Worm (Caenorhabditis elegans) whole organism, young adult: ENCODE data around the gene C13B4.1.
A peak's percentile ranks its signal among the peaks of the same experiment; 100 is the strongest.

Experiments used
- B0261.1 ChIP-seq: sonication (generic microtip); optimal IDR thresholded peaks from 2 replicates; lab custom pipeline; 2016; ENCODE audit warnings: mild to moderate bottlenecking, missing genetic modification characterization, moderate library complexity, missing compliant biosample characterization
- C17E4.6 ChIP-seq: fragments of 200-800 bp; sonication (Bioruptor generic); IDR thresholded peaks from 2 replicates; pipeline ENCODE4 v1.3.6; 2022; ENCODE audit warnings: missing genetic modification reagents, missing genetic modification characterization, missing compliant biosample characterization
- F22D6.2 ChIP-seq: sonication (generic microtip); optimal IDR thresholded peaks from 2 replicates; lab custom pipeline; 2016; ENCODE audit warnings: mild to moderate bottlenecking, missing genetic modification characterization, missing compliant biosample characterization
- F37B4.10 ChIP-seq: fragments of 200-800 bp; sonication (Bioruptor generic); IDR thresholded peaks from 2 replicates; pipeline ENCODE4 v1.3.6; 2022; ENCODE audit warnings: missing genetic modification characterization, missing compliant biosample characterization
- F39B2.1 ChIP-seq: fragments of 200-800 bp; sonication (Bioruptor generic); IDR thresholded peaks from 2 replicates; pipeline ENCODE4 v1.3.6; 2022; ENCODE audit warnings: missing genetic modification reagents, missing genetic modification characterization, missing compliant biosample characterization
- F55B11.4 ChIP-seq: sonication (generic microtip); optimal IDR thresholded peaks from 2 replicates; lab custom pipeline; 2016; ENCODE audit warnings: missing compliant biosample characterization, missing genetic modification characterization, borderline replicate concordance; ENCODE audit not compliant: insufficient read depth
- T07F8.4 ChIP-seq: sonication (generic microtip); optimal IDR thresholded peaks from 2 replicates; lab custom pipeline; 2016; ENCODE audit warnings: mild to moderate bottlenecking, missing genetic modification characterization, moderate library complexity, missing compliant biosample characterization
- Y53G8AR.9 ChIP-seq: fragments of 200-800 bp; sonication (Bioruptor generic); conservative IDR thresholded peaks from 2 replicates; pipeline ENCODE4 v1.3.6; 2022; ENCODE audit warnings: missing genetic modification reagents, missing genetic modification characterization, missing compliant biosample characterization
- Y56A3A.18 ChIP-seq: fragments of 200-800 bp; sonication (Bioruptor generic); IDR thresholded peaks from 2 replicates; pipeline ENCODE4 v1.3.6; 2022; ENCODE audit warnings: missing genetic modification reagents, missing genetic modification characterization, missing compliant biosample characterization
- Y67H2A.10 ChIP-seq: fragments of 200-800 bp; sonication (Bioruptor generic); conservative IDR thresholded peaks from 2 replicates; pipeline ENCODE4 v1.3.6; 2022; ENCODE audit warnings: missing genetic modification reagents, missing genetic modification characterization, missing compliant biosample characterization
- Y95B8A.8 ChIP-seq: fragments of 200-800 bp; sonication (Bioruptor generic); IDR thresholded peaks from 2 replicates; pipeline ENCODE4 v1.3.6; 2022; ENCODE audit warnings: missing genetic modification reagents, missing genetic modification characterization, missing compliant biosample characterization
- akir-1 ChIP-seq: fragments of 200-800 bp; sonication (Bioruptor generic); optimal IDR thresholded peaks from 2 replicates; lab custom pipeline; 2018; ENCODE audit warnings: mild to moderate bottlenecking, missing genetic modification characterization, moderate library complexity, missing compliant biosample characterization
- athp-1 ChIP-seq: sonication (generic microtip); optimal IDR thresholded peaks from 2 replicates; lab custom pipeline; 2017; ENCODE audit warnings: mild to moderate bottlenecking, missing genetic modification characterization, missing compliant biosample characterization
- attf-5 ChIP-seq: fragments of 200-800 bp; sonication (Bioruptor generic); optimal IDR thresholded peaks from 2 replicates; lab custom pipeline; 2018; ENCODE audit warnings: mild to moderate bottlenecking, missing genetic modification characterization, missing compliant biosample characterization
- bed-1 ChIP-seq: fragments of 200-800 bp; sonication (Bioruptor generic); IDR thresholded peaks from 2 replicates; pipeline ENCODE4 v1.3.6; 2022; ENCODE audit warnings: missing genetic modification reagents, missing genetic modification characterization, missing compliant biosample characterization
- bed-2 ChIP-seq: fragments of 200-800 bp; sonication (Bioruptor generic); IDR thresholded peaks from 2 replicates; pipeline ENCODE4 v1.3.6; 2022; ENCODE audit warnings: missing genetic modification reagents, missing genetic modification characterization, missing compliant biosample characterization
- cebp-2 ChIP-seq: fragments of 200-800 bp; sonication (Bioruptor generic); IDR thresholded peaks from 2 replicates; pipeline ENCODE4 v1.3.6; 2022; ENCODE audit warnings: missing genetic modification characterization, missing compliant biosample characterization
- ceh-79 ChIP-seq: sonication (generic microtip); optimal IDR thresholded peaks from 2 replicates; lab custom pipeline; 2017; ENCODE audit warnings: mild to moderate bottlenecking, missing genetic modification characterization, missing compliant biosample characterization
- chd-7 ChIP-seq: sonication (generic microtip); optimal IDR thresholded peaks from 2 replicates; lab custom pipeline; 2016; ENCODE audit warnings: mild to moderate bottlenecking, missing genetic modification characterization, moderate library complexity, missing compliant biosample characterization
- dox-1 ChIP-seq: fragments of 200-800 bp; sonication (Bioruptor generic); IDR thresholded peaks from 2 replicates; pipeline ENCODE4 v1.3.6; 2022; ENCODE audit warnings: missing genetic modification reagents, missing genetic modification characterization, missing compliant biosample characterization
- dpff-1 ChIP-seq: sonication (generic microtip); optimal IDR thresholded peaks from 2 replicates; lab custom pipeline; 2017; ENCODE audit warnings: mild to moderate bottlenecking, missing genetic modification characterization, missing compliant biosample characterization
- dpl-1 ChIP-seq: fragments of 150-350 bp; optimal IDR thresholded peaks from 2 replicates; lab custom pipeline; 2014; ENCODE audit warnings: missing biosample characterization, missing genetic modification reagents, missing genetic modification characterization
- efl-1 ChIP-seq: fragments of 150-350 bp; optimal IDR thresholded peaks from 2 replicates; lab custom pipeline; 2014; ENCODE audit warnings: missing biosample characterization, missing genetic modification reagents, missing genetic modification characterization
- egl-18 ChIP-seq: fragments of 200-800 bp; sonication (Bioruptor generic); IDR thresholded peaks from 2 replicates; pipeline ENCODE4 v1.3.6; 2022; ENCODE audit warnings: missing genetic modification reagents, missing genetic modification characterization, missing compliant biosample characterization
- egl-44 ChIP-seq: fragments of 200-800 bp; sonication (Bioruptor generic); IDR thresholded peaks from 2 replicates; pipeline ENCODE4 v1.3.6; 2022; ENCODE audit warnings: missing genetic modification reagents, missing genetic modification characterization, missing compliant biosample characterization
- ekl-4 ChIP-seq: fragments of 200-800 bp; sonication (Bioruptor generic); IDR thresholded peaks from 2 replicates; pipeline ENCODE4 v1.3.6; 2022; ENCODE audit warnings: missing genetic modification reagents, missing genetic modification characterization, missing compliant biosample characterization
- gei-17 ChIP-seq: fragments of 200-800 bp; sonication (Bioruptor generic); optimal IDR thresholded peaks from 2 replicates; lab custom pipeline; 2018; ENCODE audit warnings: mild to moderate bottlenecking, missing genetic modification characterization, missing compliant biosample characterization
- hrde-1 ChIP-seq: sonication (generic microtip); optimal IDR thresholded peaks from 2 replicates; lab custom pipeline; 2016; ENCODE audit warnings: missing genetic modification characterization, mild to moderate bottlenecking, missing compliant biosample characterization, moderate library complexity, missing genotype, missing genetic modification reagents, borderline replicate concordance
- let-607 ChIP-seq, 2 experiments: fragments of 200-800 bp in 1 of 2; sonication (Bioruptor generic) in 1 of 2; sonication (generic microtip) in 1 of 2; optimal IDR thresholded peaks; 2 replicates each; lab custom pipeline; 2016 to 2018; ENCODE audit warnings: mild to moderate bottlenecking in 2 of 2, missing compliant biosample characterization in 2 of 2, missing genetic modification characterization in 2 of 2, moderate library complexity in 2 of 2, missing genotype in 1 of 2
- lin-26 ChIP-seq: fragments of 200-800 bp; sonication (Bioruptor generic); IDR thresholded peaks from 2 replicates; pipeline ENCODE4 v1.3.6; 2022; ENCODE audit warnings: missing genetic modification reagents, missing genetic modification characterization, missing compliant biosample characterization
- lin-35 ChIP-seq, 3 experiments: fragments of 150-350 bp in 2 of 3; sonication (generic microtip) in 1 of 3; optimal IDR thresholded peaks; 2 replicates each; lab custom pipeline; 2014 to 2018; ENCODE audit warnings: missing biosample characterization in 3 of 3, missing genetic modification characterization in 3 of 3, missing genetic modification reagents in 3 of 3
- lin-40 ChIP-seq: sonication (generic microtip); optimal IDR thresholded peaks from 2 replicates; lab custom pipeline; 2016; ENCODE audit warnings: missing genetic modification characterization, mild to moderate bottlenecking, missing compliant biosample characterization, missing genotype, missing genetic modification reagents
- lir-1 ChIP-seq: fragments of 200-800 bp; sonication (Bioruptor generic); conservative IDR thresholded peaks from 2 replicates; pipeline ENCODE4 v1.3.6; 2022; ENCODE audit warnings: missing genetic modification reagents, missing genetic modification characterization, missing compliant biosample characterization
- lsy-27 ChIP-seq: sonication (generic microtip); optimal IDR thresholded peaks from 2 replicates; lab custom pipeline; 2017; ENCODE audit warnings: missing genetic modification characterization, mild to moderate bottlenecking, missing compliant biosample characterization, antibody characterized with exemption, missing genotype, borderline replicate concordance; ENCODE audit not compliant: insufficient read depth
- mes-4 ChIP-seq: sonication (generic microtip); optimal IDR thresholded peaks from 2 replicates; lab custom pipeline; 2016; ENCODE audit warnings: missing genotype, missing genetic modification characterization, missing compliant biosample characterization
- nfya-2 ChIP-seq: fragments of 200-800 bp; sonication (Bioruptor generic); IDR thresholded peaks from 2 replicates; pipeline ENCODE4 v1.3.6; 2022; ENCODE audit warnings: missing genetic modification reagents, missing genetic modification characterization, missing compliant biosample characterization
- nfyb-1 ChIP-seq: fragments of 200-800 bp; sonication (Bioruptor generic); IDR thresholded peaks from 2 replicates; pipeline ENCODE4 v1.3.6; 2022; ENCODE audit warnings: missing genetic modification reagents, missing genetic modification characterization, missing compliant biosample characterization
- pha-4 ChIP-seq: fragments of 150-350 bp; sonication (generic microtip); optimal IDR thresholded peaks from 2 replicates; lab custom pipeline; 2014; ENCODE audit warnings: missing biosample characterization, missing genetic modification reagents, missing genetic modification characterization
- rcor-1 ChIP-seq: fragments of 200-800 bp; sonication (Bioruptor generic); IDR thresholded peaks from 2 replicates; pipeline ENCODE4 v1.3.6; 2022; ENCODE audit warnings: missing genetic modification reagents, missing genetic modification characterization, missing compliant biosample characterization
- repo-1 ChIP-seq: sonication (generic microtip); optimal IDR thresholded peaks from 2 replicates; lab custom pipeline; 2017; ENCODE audit warnings: mild to moderate bottlenecking, missing genetic modification characterization, missing compliant biosample characterization
- sea-2 ChIP-seq: fragments of 200-800 bp; sonication (Bioruptor generic); IDR thresholded peaks from 2 replicates; pipeline ENCODE4 v1.3.6; 2022; ENCODE audit warnings: missing genetic modification characterization, missing compliant biosample characterization
- snpc-3.4 ChIP-seq: sonication (generic microtip); optimal IDR thresholded peaks from 2 replicates; lab custom pipeline; 2017; ENCODE audit warnings: missing genetic modification characterization, mild to moderate bottlenecking, missing compliant biosample characterization, antibody characterized with exemption, moderate library complexity, missing genotype, missing genetic modification reagents
- somi-1 ChIP-seq: fragments of 200-800 bp; sonication (Bioruptor generic); optimal IDR thresholded peaks from 2 replicates; lab custom pipeline; 2018; ENCODE audit warnings: mild to moderate bottlenecking, missing genetic modification characterization, missing compliant biosample characterization
- tbx-9 ChIP-seq: sonication (generic microtip); optimal IDR thresholded peaks from 2 replicates; lab custom pipeline; 2016; ENCODE audit warnings: borderline replicate concordance, missing genetic modification characterization, inconsistent platforms, missing compliant biosample characterization
- unc-130 ChIP-seq: sonication (generic microtip); optimal IDR thresholded peaks from 2 replicates; lab custom pipeline; 2016; ENCODE audit warnings: missing genetic modification reagents, missing genetic modification characterization, missing compliant biosample characterization
- unc-62 ChIP-seq: fragments of 150-350 bp; optimal IDR thresholded peaks from 2 replicates; lab custom pipeline; 2014; ENCODE audit warnings: missing biosample characterization, missing genetic modification reagents, missing genetic modification characterization
- zim-3 ChIP-seq: sonication (generic microtip); optimal IDR thresholded peaks from 2 replicates; lab custom pipeline; 2017; ENCODE audit warnings: mild to moderate bottlenecking, missing genetic modification characterization, moderate library complexity, missing compliant biosample characterization
- ztf-26 ChIP-seq: sonication (generic microtip); optimal IDR thresholded peaks from 2 replicates; lab custom pipeline; 2017; ENCODE audit warnings: missing genetic modification characterization, missing compliant biosample characterization
- ztf-28 ChIP-seq: fragments of 200-800 bp; sonication (Bioruptor generic); IDR thresholded peaks from 2 replicates; pipeline ENCODE4 v1.3.6; 2022; ENCODE audit warnings: missing genetic modification reagents, missing genetic modification characterization, missing compliant biosample characterization

Gene C13B4.1

ce11 chrII:14488661-14489060, 9.2 kb upstream of the C13B4.1 start, which contains the start of gene usp-14 (continued):
- no peak for TF ChIP-seq F39B2.1
- no peak for TF ChIP-seq F22D6.2 (tag; lab: Kevin White, UChicago)
- peak; percentile 33 for TF ChIP-seq repo-1 (tag; lab: Kevin White, UChicago)
- no peak for TF ChIP-seq sea-2
- TF ChIP-seq Y53G8AR.9 = no peak
- no peak for TF ChIP-seq Y95B8A.8 (GFP tag; lab: Robert Waterston, UW)
- TF ChIP-seq let-607 (tag; optimal IDR thresholded peaks at IDR 0.05; lab: Kevin White, UChicago) = peak in 1 of 2 experiments; percentile 29
- no peak for TF ChIP-seq ztf-26 (tag; lab: Kevin White, UChicago)
- no peak for TF ChIP-seq somi-1
- TF ChIP-seq akir-1 (GFP tag; lab: Kevin White, UChicago) = no peak
- TF ChIP-seq zim-3 = no peak
- TF ChIP-seq efl-1 (GFP tag; lab: Kevin White, UChicago) = peak; percentile 76
- peak; percentile 56 for TF ChIP-seq lin-40 (tag; lab: Kevin White, UChicago)
- no peak for TF ChIP-seq ceh-79 (tag; lab: Kevin White, UChicago)
- no peak for TF ChIP-seq unc-130 (GFP tag; lab: Kevin White, UChicago)
- TF ChIP-seq pha-4 (tag; lab: Kevin White, UChicago) = no peak
- TF ChIP-seq F55B11.4 = no peak
- TF ChIP-seq mes-4 = no peak
- no peak for TF ChIP-seq lin-26
- TF ChIP-seq dox-1 = peak; percentile 61
- no peak for TF ChIP-seq T07F8.4 (tag; lab: Kevin White, UChicago)
- TF ChIP-seq hrde-1 = no peak
- no peak for TF ChIP-seq snpc-3.4
- TF ChIP-seq lsy-27 (tag; lab: Kevin White, UChicago) = no peak
- TF ChIP-seq nfya-2 (GFP tag; lab: Robert Waterston, UW) = no peak
- no peak for TF ChIP-seq ztf-28 (GFP tag; lab: Robert Waterston, UW)
- TF ChIP-seq lir-1 (GFP tag; lab: Robert Waterston, UW) = no peak
- no peak for TF ChIP-seq dpff-1 (tag; lab: Kevin White, UChicago)
- TF ChIP-seq dpl-1 (GFP tag; lab: Kevin White, UChicago) = peak; percentile 53
- no peak for TF ChIP-seq egl-44 (GFP tag; lab: Robert Waterston, UW)
- no peak for TF ChIP-seq C17E4.6 (GFP tag; lab: Robert Waterston, UW)
- no peak for TF ChIP-seq B0261.1
- TF ChIP-seq rcor-1 = no peak
- TF ChIP-seq chd-7 (tag; lab: Kevin White, UChicago) = no peak
- TF ChIP-seq attf-5 (GFP tag; lab: Kevin White, UChicago) = peak; percentile 74
- no peak for TF ChIP-seq Y67H2A.10 (GFP tag; lab: Robert Waterston, UW)
- no peak for TF ChIP-seq bed-1 (GFP tag; lab: Robert Waterston, UW)
- no peak for TF ChIP-seq athp-1 (tag; lab: Kevin White, UChicago)
- TF ChIP-seq Y56A3A.18 (GFP tag; lab: Robert Waterston, UW) = no peak
- no peak for TF ChIP-seq bed-2 (GFP tag; lab: Robert Waterston, UW)
- TF ChIP-seq cebp-2 (GFP tag; lab: Robert Waterston, UW) = no peak
- TF ChIP-seq egl-18 = no peak
- TF ChIP-seq nfyb-1 = peak; percentile 66
- TF ChIP-seq F37B4.10 (GFP tag; lab: Robert Waterston, UW) = no peak
- no peak for TF ChIP-seq ekl-4
- no peak for TF ChIP-seq tbx-9 (tag; lab: Kevin White, UChicago)
- peak in 1 of 3 experiments; percentile 81 for TF ChIP-seq lin-35 (GFP tag; optimal IDR thresholded peaks at IDR 0.05; lab: Kevin White, UChicago)
- TF ChIP-seq gei-17 (GFP tag; lab: Kevin White, UChicago) = no peak
- no peak for TF ChIP-seq unc-62 (GFP tag; lab: Kevin White, UChicago)
